Worm (Caenorhabditis elegans): Measurements from ENCODE around the gene W07G1.1.

DNA sequence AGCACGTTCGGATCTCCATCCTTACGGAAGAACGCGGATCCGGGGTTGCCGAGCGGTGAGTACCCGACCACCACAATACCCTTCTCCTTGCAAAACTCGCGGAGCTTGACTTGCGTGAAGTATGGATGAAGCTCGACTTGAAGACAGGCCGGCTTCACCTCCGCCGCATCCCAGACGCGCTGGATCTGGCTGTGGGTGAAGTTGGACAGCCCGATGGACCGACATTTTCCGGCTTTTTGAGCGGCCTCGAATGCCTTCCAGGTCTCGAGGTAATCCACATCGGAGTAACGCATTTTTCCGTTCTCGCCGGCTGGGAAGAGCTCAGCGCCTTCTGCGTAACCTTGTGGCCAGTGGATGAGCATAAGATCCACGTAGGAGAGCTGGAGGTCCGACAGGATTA is 32.8 kb upstream of the W07G1.1 start:
- TF ChIP-seq mep-1 (tag; optimal IDR thresholded peaks at IDR 0.05) (no peak), unc-30 (tag; optimal IDR thresholded peaks at IDR 0.05) (no peak), xbp-1 (tag; optimal IDR thresholded peaks at IDR 0.05) (no peak), lsy-2 (tag; optimal IDR thresholded peaks at IDR 0.05) (no peak), jun-1 (tag; optimal IDR thresholded peaks at IDR 0.05) (no peak), aly-2 (tag; optimal IDR thresholded peaks at IDR 0.05) (no peak), pqm-1 (tag; optimal IDR thresholded peaks at IDR 0.05) (no peak), ceh-82 (tag; optimal IDR thresholded peaks at IDR 0.05) (no peak)

All from whole organism, L1 larva.